Fruit fly (Drosophila melanogaster): Measurements from ENCODE around the gene CG10472.

- TF ChIP-seq YL-1 (GFP tag; optimal IDR thresholded peaks at IDR 0.05) (no peak), grn (GFP tag; optimal IDR thresholded peaks at IDR 0.05) (no peak), CG10959 (GFP tag; IDR thresholded peaks at IDR 0.05) (no peak), GATAe (GFP tag; conservative IDR thresholded peaks at IDR 0.05) (no peak), CG1602 (GFP tag; optimal IDR thresholded peaks at IDR 0.05) (no peak), E2f1 (GFP tag; IDR thresholded peaks at IDR 0.05) (no peak), CG5180 (GFP tag; optimal IDR thresholded peaks at IDR 0.05) (no peak), CG7987 (GFP tag; optimal IDR thresholded peaks at IDR 0.05) (no peak), CG8478 (optimal IDR thresholded peaks at IDR 0.05) (no peak), CG2712 (tag; optimal IDR thresholded peaks at IDR 0.05) (no peak), CG18476 (GFP tag; optimal IDR thresholded peaks at IDR 0.05) (no peak), CG12219 (GFP tag; optimal IDR thresholded peaks at IDR 0.05) (no peak)
These were observed 40.6 kb downstream of the CG10472 start for dm6 chr3L:6022142-6022541.

Data from whole organism, embryonic.